Worm (Caenorhabditis elegans) whole organism, young adult: Measurements from ENCODE around the gene F59B2.8.

ENCODE experiments used
- B0035.1 ChIP-seq: sonication (generic microtip); optimal IDR thresholded peaks from 2 replicates; lab custom pipeline; 2016; ENCODE audit warnings: missing genetic modification characterization, mild to moderate bottlenecking, missing compliant biosample characterization, missing genotype, missing genetic modification reagents
- C06A6.2 ChIP-seq: fragments of 200-800 bp; sonication (Bioruptor generic); conservative IDR thresholded peaks from 2 replicates; pipeline ENCODE4 v1.3.6; 2022; ENCODE audit warnings: missing genetic modification characterization, missing compliant biosample characterization
- D2030.7 ChIP-seq: fragments of 200-800 bp; sonication (Bioruptor generic); IDR thresholded peaks from 2 replicates; pipeline ENCODE4 v1.3.6; 2022; ENCODE audit warnings: missing genetic modification reagents, missing genetic modification characterization, missing compliant biosample characterization
- F22D6.2 ChIP-seq: sonication (generic microtip); optimal IDR thresholded peaks from 2 replicates; lab custom pipeline; 2016; ENCODE audit warnings: mild to moderate bottlenecking, missing genetic modification characterization, missing compliant biosample characterization
- F33H1.4 ChIP-seq: fragments of 200-800 bp; sonication (Bioruptor generic); IDR thresholded peaks from 2 replicates; pipeline ENCODE4 v1.3.6; 2022; ENCODE audit warnings: missing genetic modification reagents, missing genetic modification characterization, missing compliant biosample characterization
- F49E8.2 ChIP-seq: sonication (generic microtip); optimal IDR thresholded peaks from 3 replicates; lab custom pipeline; 2017; ENCODE audit warnings: missing genetic modification characterization, mild to moderate bottlenecking, missing compliant biosample characterization, antibody characterized with exemption, moderate library complexity; ENCODE audit not compliant: insufficient read depth
- K11D2.4 ChIP-seq: fragments of 200-800 bp; sonication (Bioruptor generic); IDR thresholded peaks from 2 replicates; pipeline ENCODE4 v1.3.6; 2022; ENCODE audit warnings: missing genetic modification reagents, missing genetic modification characterization, missing compliant biosample characterization
- K12H6.12 ChIP-seq: fragments of 200-800 bp; sonication (Bioruptor generic); optimal IDR thresholded peaks from 2 replicates; lab custom pipeline; 2018; ENCODE audit warnings: mild to moderate bottlenecking, missing genetic modification characterization, missing compliant biosample characterization
- T07F8.4 ChIP-seq: sonication (generic microtip); optimal IDR thresholded peaks from 2 replicates; lab custom pipeline; 2016; ENCODE audit warnings: mild to moderate bottlenecking, missing genetic modification characterization, moderate library complexity, missing compliant biosample characterization
- Y53G8AR.9 ChIP-seq: fragments of 200-800 bp; sonication (Bioruptor generic); conservative IDR thresholded peaks from 2 replicates; pipeline ENCODE4 v1.3.6; 2022; ENCODE audit warnings: missing genetic modification reagents, missing genetic modification characterization, missing compliant biosample characterization
- Y95B8A.8 ChIP-seq: fragments of 200-800 bp; sonication (Bioruptor generic); IDR thresholded peaks from 2 replicates; pipeline ENCODE4 v1.3.6; 2022; ENCODE audit warnings: missing genetic modification reagents, missing genetic modification characterization, missing compliant biosample characterization
- akir-1 ChIP-seq: fragments of 200-800 bp; sonication (Bioruptor generic); optimal IDR thresholded peaks from 2 replicates; lab custom pipeline; 2018; ENCODE audit warnings: mild to moderate bottlenecking, missing genetic modification characterization, moderate library complexity, missing compliant biosample characterization
- aptf-2 ChIP-seq: fragments of 200-800 bp; sonication (Bioruptor generic); conservative IDR thresholded peaks from 2 replicates; pipeline ENCODE4 v1.3.6; 2022; ENCODE audit warnings: missing genetic modification reagents, missing genetic modification characterization, missing compliant biosample characterization
- attf-3 ChIP-seq: fragments of 200-800 bp; sonication (Bioruptor generic); conservative IDR thresholded peaks from 2 replicates; pipeline ENCODE4 v1.3.6; 2022; ENCODE audit warnings: missing genetic modification reagents, missing genetic modification characterization, missing compliant biosample characterization
- attf-5 ChIP-seq: fragments of 200-800 bp; sonication (Bioruptor generic); optimal IDR thresholded peaks from 2 replicates; lab custom pipeline; 2018; ENCODE audit warnings: mild to moderate bottlenecking, missing genetic modification characterization, missing compliant biosample characterization
- ccch-3 ChIP-seq: fragments of 200-800 bp; sonication (Bioruptor generic); optimal IDR thresholded peaks from 2 replicates; lab custom pipeline; 2018; ENCODE audit warnings: mild to moderate bottlenecking, missing genetic modification characterization, missing compliant biosample characterization
- ceh-100 ChIP-seq: fragments of 200-800 bp; sonication (Bioruptor generic); IDR thresholded peaks from 2 replicates; pipeline ENCODE4 v1.3.6; 2022; ENCODE audit warnings: missing genetic modification reagents, missing genetic modification characterization, missing compliant biosample characterization
- ceh-58 ChIP-seq: fragments of 200-800 bp; sonication (Bioruptor generic); IDR thresholded peaks from 2 replicates; pipeline ENCODE4 v1.3.6; 2022; ENCODE audit warnings: missing genetic modification characterization, missing compliant biosample characterization
- ceh-79 ChIP-seq: sonication (generic microtip); optimal IDR thresholded peaks from 2 replicates; lab custom pipeline; 2017; ENCODE audit warnings: mild to moderate bottlenecking, missing genetic modification characterization, missing compliant biosample characterization
- chd-7 ChIP-seq: sonication (generic microtip); optimal IDR thresholded peaks from 2 replicates; lab custom pipeline; 2016; ENCODE audit warnings: mild to moderate bottlenecking, missing genetic modification characterization, moderate library complexity, missing compliant biosample characterization
- dox-1 ChIP-seq: fragments of 200-800 bp; sonication (Bioruptor generic); IDR thresholded peaks from 2 replicates; pipeline ENCODE4 v1.3.6; 2022; ENCODE audit warnings: missing genetic modification reagents, missing genetic modification characterization, missing compliant biosample characterization
- egl-44 ChIP-seq: fragments of 200-800 bp; sonication (Bioruptor generic); IDR thresholded peaks from 2 replicates; pipeline ENCODE4 v1.3.6; 2022; ENCODE audit warnings: missing genetic modification reagents, missing genetic modification characterization, missing compliant biosample characterization
- ekl-4 ChIP-seq: fragments of 200-800 bp; sonication (Bioruptor generic); IDR thresholded peaks from 2 replicates; pipeline ENCODE4 v1.3.6; 2022; ENCODE audit warnings: missing genetic modification reagents, missing genetic modification characterization, missing compliant biosample characterization
- fkh-3 ChIP-seq: sonication (generic microtip); optimal IDR thresholded peaks from 2 replicates; lab custom pipeline; 2016; ENCODE audit warnings: mild to moderate bottlenecking, missing genetic modification characterization, missing compliant biosample characterization
- him-1 ChIP-seq: sonication (generic microtip); optimal IDR thresholded peaks from 2 replicates; lab custom pipeline; 2016; ENCODE audit warnings: missing genotype, missing genetic modification reagents, missing genetic modification characterization, missing compliant biosample characterization
- hlh-26 ChIP-seq: fragments of 200-800 bp; sonication (Bioruptor generic); conservative IDR thresholded peaks from 2 replicates; pipeline ENCODE4 v1.3.6; 2022; ENCODE audit warnings: missing genetic modification reagents, missing genetic modification characterization, missing compliant biosample characterization
- hmg-1.2 ChIP-seq: fragments of 200-800 bp; sonication (Bioruptor generic); IDR thresholded peaks from 2 replicates; pipeline ENCODE4 v1.3.6; 2022; ENCODE audit warnings: missing genetic modification reagents, missing genetic modification characterization, missing compliant biosample characterization
- hrde-1 ChIP-seq: sonication (generic microtip); optimal IDR thresholded peaks from 2 replicates; lab custom pipeline; 2016; ENCODE audit warnings: missing genetic modification characterization, mild to moderate bottlenecking, missing compliant biosample characterization, moderate library complexity, missing genotype, missing genetic modification reagents, borderline replicate concordance
- let-526 ChIP-seq: fragments of 200-800 bp; sonication (Bioruptor generic); IDR thresholded peaks from 2 replicates; pipeline ENCODE4 v1.3.6; 2022; ENCODE audit warnings: missing genetic modification reagents, missing genetic modification characterization, missing compliant biosample characterization
- lin-26 ChIP-seq: fragments of 200-800 bp; sonication (Bioruptor generic); IDR thresholded peaks from 2 replicates; pipeline ENCODE4 v1.3.6; 2022; ENCODE audit warnings: missing genetic modification reagents, missing genetic modification characterization, missing compliant biosample characterization
- madf-3 ChIP-seq: fragments of 200-800 bp; sonication (Bioruptor generic); IDR thresholded peaks from 2 replicates; pipeline ENCODE4 v1.3.6; 2022; ENCODE audit warnings: missing genetic modification reagents, missing genetic modification characterization, missing compliant biosample characterization
- madf-6 ChIP-seq: fragments of 200-800 bp; sonication (Bioruptor generic); IDR thresholded peaks from 2 replicates; pipeline ENCODE4 v1.3.6; 2022; ENCODE audit warnings: missing genetic modification reagents, missing genetic modification characterization, missing compliant biosample characterization
- madf-8 ChIP-seq: fragments of 200-800 bp; sonication (Bioruptor generic); conservative IDR thresholded peaks from 2 replicates; pipeline ENCODE4 v1.3.6; 2022; ENCODE audit warnings: missing genetic modification reagents, missing genetic modification characterization, missing compliant biosample characterization
- mel-28 ChIP-seq: sonication (generic microtip); optimal IDR thresholded peaks from 2 replicates; lab custom pipeline; 2016; ENCODE audit warnings: borderline replicate concordance, mild to moderate bottlenecking, missing genetic modification characterization, missing compliant biosample characterization
- nfya-2 ChIP-seq: fragments of 200-800 bp; sonication (Bioruptor generic); IDR thresholded peaks from 2 replicates; pipeline ENCODE4 v1.3.6; 2022; ENCODE audit warnings: missing genetic modification reagents, missing genetic modification characterization, missing compliant biosample characterization
- nhr-27 ChIP-seq: fragments of 200-800 bp; sonication (Bioruptor generic); optimal IDR thresholded peaks from 2 replicates; lab custom pipeline; 2018; ENCODE audit warnings: mild to moderate bottlenecking, missing genetic modification characterization, moderate library complexity, missing compliant biosample characterization
- nhr-80 ChIP-seq: sonication (generic microtip); optimal IDR thresholded peaks from 2 replicates; lab custom pipeline; 2016; ENCODE audit warnings: missing genetic modification characterization, missing compliant biosample characterization
- pha-4 ChIP-seq: fragments of 150-350 bp; sonication (generic microtip); optimal IDR thresholded peaks from 2 replicates; lab custom pipeline; 2014; ENCODE audit warnings: missing biosample characterization, missing genetic modification reagents, missing genetic modification characterization
- snpc-1.3 ChIP-seq: sonication (generic microtip); optimal IDR thresholded peaks from 2 replicates; lab custom pipeline; 2017; ENCODE audit warnings: missing genetic modification characterization, mild to moderate bottlenecking, missing compliant biosample characterization, antibody characterized with exemption, moderate library complexity, missing genotype, missing genetic modification reagents; ENCODE audit not compliant: insufficient read depth
- snpc-3.4 ChIP-seq: sonication (generic microtip); optimal IDR thresholded peaks from 2 replicates; lab custom pipeline; 2017; ENCODE audit warnings: missing genetic modification characterization, mild to moderate bottlenecking, missing compliant biosample characterization, antibody characterized with exemption, moderate library complexity, missing genotype, missing genetic modification reagents
- tlf-1 ChIP-seq: fragments of 200-800 bp; sonication (Bioruptor generic); optimal IDR thresholded peaks from 2 replicates; lab custom pipeline; 2018; ENCODE audit warnings: mild to moderate bottlenecking, missing genetic modification characterization, missing compliant biosample characterization
- zim-3 ChIP-seq: sonication (generic microtip); optimal IDR thresholded peaks from 2 replicates; lab custom pipeline; 2017; ENCODE audit warnings: mild to moderate bottlenecking, missing genetic modification characterization, moderate library complexity, missing compliant biosample characterization
- ztf-22 ChIP-seq: fragments of 200-800 bp; sonication (Bioruptor generic); optimal IDR thresholded peaks from 2 replicates; lab custom pipeline; 2018; ENCODE audit warnings: mild to moderate bottlenecking, missing genetic modification characterization, moderate library complexity, missing compliant biosample characterization
- ztf-25 ChIP-seq: fragments of 200-800 bp; sonication (Bioruptor generic); IDR thresholded peaks from 2 replicates; pipeline ENCODE4 v1.3.6; 2022; ENCODE audit warnings: missing genetic modification reagents, missing genetic modification characterization, missing compliant biosample characterization

The F59B2.8 gene

DNA sequence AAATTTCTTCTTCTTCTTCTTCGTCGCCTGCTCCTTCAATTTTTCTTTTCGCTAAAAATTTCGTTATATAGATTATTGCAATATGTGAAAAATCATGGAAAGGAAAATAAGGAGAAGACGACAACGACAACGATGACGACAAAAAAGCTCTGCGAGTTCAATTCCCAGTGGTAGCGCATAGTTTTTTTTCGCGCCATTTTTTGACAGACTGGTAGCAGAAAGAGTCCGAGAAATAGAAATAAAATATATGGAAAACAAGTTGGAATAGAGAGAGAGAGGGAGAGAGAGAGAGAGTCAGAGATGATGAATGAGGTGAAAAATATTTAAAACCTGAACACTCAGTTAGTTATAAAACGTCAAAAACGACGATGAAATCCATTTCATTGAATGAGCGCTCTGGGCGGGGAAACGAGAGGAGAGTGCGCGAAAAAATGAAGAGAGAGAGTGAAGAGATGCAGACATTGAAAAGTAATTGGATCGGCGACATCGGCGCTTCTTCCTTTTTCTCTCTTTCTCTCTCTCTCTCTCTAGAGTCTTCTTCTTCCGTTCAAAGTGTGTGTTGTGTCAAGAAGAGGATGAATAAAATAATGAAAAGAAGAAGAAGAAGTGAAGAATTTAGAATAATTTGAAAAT lies 28.0 kb downstream of the F59B2.8 start, which contains the start of gene pde-2 (continued):
- no peak for TF ChIP-seq attf-3 (GFP tag; lab: Robert Waterston, UW)
- peak; percentile 40; the same call in 1 of the 2 replicates for TF ChIP-seq hmg-1.2 (GFP tag; lab: Robert Waterston, UW)
- TF ChIP-seq nhr-27 (tag; lab: Kevin White, UChicago): no peak
- no peak for TF ChIP-seq nfya-2 (GFP tag; lab: Robert Waterston, UW)
- TF ChIP-seq fkh-3 (tag; lab: Kevin White, UChicago): no peak
- no peak for TF ChIP-seq ceh-100 (GFP tag; lab: Robert Waterston, UW)
- TF ChIP-seq snpc-3.4 (tag; lab: Kevin White, UChicago): no peak
- no peak for TF ChIP-seq F49E8.2
- TF ChIP-seq hlh-26 (GFP tag; lab: Robert Waterston, UW): no peak

DNA sequence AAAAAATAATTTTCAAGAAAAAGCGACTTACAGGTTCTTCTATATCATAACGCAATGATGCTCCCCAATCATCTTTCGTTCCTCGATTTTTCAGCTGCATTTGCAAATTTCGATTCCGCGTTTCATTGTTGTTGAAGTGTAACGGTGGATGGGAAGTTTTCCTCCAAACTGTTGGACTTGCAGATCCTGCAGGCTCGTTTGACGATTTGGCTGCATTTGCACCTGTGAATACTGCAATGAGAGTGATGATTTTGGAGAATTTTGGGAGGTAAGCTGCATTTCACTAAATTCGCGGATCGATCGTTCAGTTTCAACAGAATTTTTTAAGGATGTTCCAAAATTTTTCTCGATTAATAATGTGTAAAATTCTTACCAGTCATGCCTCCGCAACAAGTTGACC lies 29.1 kb downstream of the F59B2.8 start:
- no peak for TF ChIP-seq B0035.1 (tag; lab: Kevin White, UChicago)
- no peak for TF ChIP-seq aptf-2 (GFP tag; lab: Robert Waterston, UW)
- TF ChIP-seq mel-28 (tag; lab: Kevin White, UChicago): no peak
- no peak for TF ChIP-seq dox-1 (GFP tag; lab: Robert Waterston, UW)
- TF ChIP-seq K11D2.4 (GFP tag; lab: Robert Waterston, UW): no peak
- TF ChIP-seq madf-8 (GFP tag; lab: Robert Waterston, UW): no peak
- no peak for TF ChIP-seq madf-3 (GFP tag; lab: Robert Waterston, UW)
- TF ChIP-seq pha-4 (tag; lab: Kevin White, UChicago): no peak
- no peak for TF ChIP-seq ztf-22 (GFP tag; lab: Kevin White, UChicago)
- no peak for TF ChIP-seq C06A6.2
- no peak for TF ChIP-seq chd-7 (tag; lab: Kevin White, UChicago)
- TF ChIP-seq D2030.7 (GFP tag; lab: Robert Waterston, UW): no peak
- no peak for TF ChIP-seq him-1 (tag; lab: Kevin White, UChicago)
- no peak for TF ChIP-seq ztf-25 (GFP tag; lab: Robert Waterston, UW)
- no peak for TF ChIP-seq egl-44 (GFP tag; lab: Robert Waterston, UW)
- TF ChIP-seq ceh-79 (tag; lab: Kevin White, UChicago): no peak
- no peak for TF ChIP-seq lin-26 (GFP tag; lab: Robert Waterston, UW)
- TF ChIP-seq F33H1.4: no peak
- TF ChIP-seq ccch-3 (GFP tag; lab: Kevin White, UChicago): no peak
- no peak for TF ChIP-seq let-526 (GFP tag; lab: Robert Waterston, UW)

ce11 chrIII:8978512-8979352 lies 31.3 kb downstream of the F59B2.8 start:
- TF ChIP-seq snpc-1.3 (tag; lab: Kevin White, UChicago) (no peak), ceh-58 (GFP tag; lab: Robert Waterston, UW) (no peak), akir-1 (GFP tag; lab: Kevin White, UChicago) (no peak), K12H6.12 (tag; lab: Kevin White, UChicago) (peak; percentile 20), zim-3 (tag; lab: Kevin White, UChicago) (peak; percentile 29), nhr-80 (no peak), attf-5 (no peak), tlf-1 (GFP tag; lab: Kevin White, UChicago) (no peak), madf-6 (GFP tag; lab: Robert Waterston, UW) (no peak), Y53G8AR.9 (0 out of 2 replicates have a peak, but pooled peaks have one; percentile 21), hrde-1 (tag; lab: Kevin White, UChicago) (no peak), T07F8.4 (no peak), F22D6.2 (tag; lab: Kevin White, UChicago) (no peak), Y95B8A.8 (GFP tag; lab: Robert Waterston, UW) (0 out of 2 replicates have a peak, but pooled peaks have one; percentile 22), ekl-4 (GFP tag; lab: Robert Waterston, UW) (peak; percentile 53; the same call in 1 of the 2 replicates)
